Fruit fly (Drosophila melanogaster): ENCODE results near the gene Hexo1.

Gene Hexo1

dm6 chr3L:4254301-4254834 is 34.1 kb upstream of the Hexo1 start, which contains the start of the genes ago and CG1265 (continued):
- TF ChIP-seq CG9705 (GFP tag; optimal IDR thresholded peaks at IDR 0.05) (peak; percentile 32), Dfd (GFP tag; optimal IDR thresholded peaks at IDR 0.05) (no peak)

DNA sequence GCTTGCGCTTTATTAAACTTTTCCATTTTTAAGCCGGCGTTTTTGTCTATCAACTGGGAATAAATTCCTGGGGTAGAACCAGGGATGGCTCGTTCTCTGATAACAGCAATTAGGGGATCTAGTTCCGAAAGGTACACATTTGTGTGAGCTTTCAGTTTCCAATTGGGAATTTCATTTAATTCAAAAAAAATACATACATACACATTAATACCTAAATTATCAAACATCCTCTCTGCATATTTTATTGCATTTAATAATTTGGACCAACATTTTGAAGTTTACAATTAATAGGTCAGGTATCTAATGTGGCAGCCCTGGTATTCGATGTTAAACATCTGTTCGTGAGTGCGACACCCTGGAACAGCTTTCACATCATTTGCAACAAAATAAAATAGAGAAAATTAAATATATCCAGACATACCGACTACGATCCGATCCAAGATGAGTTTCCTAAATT is 29.3 kb upstream of the Hexo1 start, which contains the start of the genes CG15011 and CG1309:
CG15011 (minus strand) TSS at position 51 of the 457 bp plus-strand sequence.
CG1309 (plus strand) TSS at position 329 of the 457 bp plus-strand sequence.
- no peak for TF ChIP-seq Myc (optimal IDR thresholded peaks at IDR 0.05)
- TF ChIP-seq Rel (GFP tag; optimal IDR thresholded peaks at IDR 0.05), result no peak
- TF ChIP-seq Rel (tag; optimal IDR thresholded peaks at IDR 0.05), result peak; percentile 72
- peak; percentile 86 for TF ChIP-seq fru (GFP tag; optimal IDR thresholded peaks at IDR 0.05)
- TF ChIP-seq jim (GFP tag; optimal IDR thresholded peaks at IDR 0.05), result no peak
- no peak for TF ChIP-seq lola (GFP tag; optimal IDR thresholded peaks at IDR 0.05)
- TF ChIP-seq h (GFP tag; optimal IDR thresholded peaks at IDR 0.05), result peak; percentile 90
- no peak for TF ChIP-seq Mio (GFP tag; optimal IDR thresholded peaks at IDR 0.05)
- peak; percentile 83 for TF ChIP-seq br (GFP tag; optimal IDR thresholded peaks at IDR 0.05)
- peak; percentile 19 for TF ChIP-seq CG32264 (GFP tag; optimal IDR thresholded peaks at IDR 0.05)
- no peak for TF ChIP-seq tai (GFP tag; optimal IDR thresholded peaks at IDR 0.05)
- TF ChIP-seq HLH106 (tag; optimal IDR thresholded peaks at IDR 0.05), result peak; percentile 89
- no peak for TF ChIP-seq Vsx2 (GFP tag; optimal IDR thresholded peaks at IDR 0.05; ENCODE audit: partially characterized antibody)
- no peak for TF ChIP-seq Dfd (GFP tag; optimal IDR thresholded peaks at IDR 0.05)
- TF ChIP-seq Sp1 (GFP tag; optimal IDR thresholded peaks at IDR 0.05), result peak; percentile 86
- peak; percentile 82 for TF ChIP-seq OdsH (GFP tag; optimal IDR thresholded peaks at IDR 0.05)
- TF ChIP-seq sage (GFP tag; optimal IDR thresholded peaks at IDR 0.05), result no peak
- TF ChIP-seq Abd-B (GFP tag; optimal IDR thresholded peaks at IDR 0.05), result no peak
- peak in 1 of 2 experiments; percentile 87 for TF ChIP-seq foxo (GFP tag; optimal IDR thresholded peaks at IDR 0.05)
- no peak for TF ChIP-seq pan (optimal IDR thresholded peaks at IDR 0.05)
- TF ChIP-seq GATAd (GFP tag; optimal IDR thresholded peaks at IDR 0.05), result peak; percentile 88
- peak; percentile 74 for TF ChIP-seq sv (GFP tag; optimal IDR thresholded peaks at IDR 0.05)
- peak; percentile 83 for TF ChIP-seq CG9705 (GFP tag; optimal IDR thresholded peaks at IDR 0.05)
- TF ChIP-seq rgr (GFP tag; optimal IDR thresholded peaks at IDR 0.05), result peak; percentile 88
- peak; percentile 72 for TF ChIP-seq psq (GFP tag; optimal IDR thresholded peaks at IDR 0.05)
- peak; percentile 51 for TF ChIP-seq dsf (GFP tag; optimal IDR thresholded peaks at IDR 0.05; ENCODE audit: borderline replicate concordance)
- TF ChIP-seq dmrt93B (GFP tag; optimal IDR thresholded peaks at IDR 0.05), result peak; percentile 48
- TF ChIP-seq Hr83 (GFP tag; optimal IDR thresholded peaks at IDR 0.05; ENCODE audit: poor library complexity, severe bottlenecking), result peak; percentile 47
- TF ChIP-seq Jra (GFP tag; optimal IDR thresholded peaks at IDR 0.05), result peak; percentile 86
- peak; percentile 85 for TF ChIP-seq Hnf4 (GFP tag; optimal IDR thresholded peaks at IDR 0.05)
- peak; percentile 94 for TF ChIP-seq woc (GFP tag; optimal IDR thresholded peaks at IDR 0.05)
- no peak for TF ChIP-seq Hr78 (GFP tag; optimal IDR thresholded peaks at IDR 0.05)
- peak; percentile 86 for TF ChIP-seq ey (GFP tag; optimal IDR thresholded peaks at IDR 0.05)
- TF ChIP-seq brk (GFP tag; optimal IDR thresholded peaks at IDR 0.05), result no peak

DNA sequence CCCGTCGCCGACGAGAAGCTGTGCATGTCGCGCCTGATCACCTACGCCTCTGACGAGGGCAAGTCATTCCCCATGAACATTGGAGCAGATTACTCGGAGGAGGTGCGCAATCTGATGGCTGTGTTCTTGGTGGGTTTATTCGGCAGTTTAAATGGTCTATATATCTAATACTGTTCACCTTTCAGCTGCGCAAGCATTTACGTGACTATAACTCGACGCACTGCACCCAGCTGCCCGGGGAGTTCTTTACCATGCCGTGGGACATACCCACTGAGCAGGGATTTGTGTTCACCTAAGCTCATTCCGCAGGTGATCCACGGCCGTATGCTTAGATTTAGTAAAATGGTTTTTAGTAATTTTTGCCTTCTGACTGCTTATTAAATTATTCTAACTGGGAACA is 27.3 kb upstream of the Hexo1 start:
- no peak for TF ChIP-seq HLH106 (tag; optimal IDR thresholded peaks at IDR 0.05)
- no peak for TF ChIP-seq CG9705 (GFP tag; optimal IDR thresholded peaks at IDR 0.05)
- no peak for TF ChIP-seq dmrt93B (GFP tag; optimal IDR thresholded peaks at IDR 0.05)
- no peak for TF ChIP-seq Mio (GFP tag; optimal IDR thresholded peaks at IDR 0.05)
- no peak for TF ChIP-seq Sp1 (GFP tag; optimal IDR thresholded peaks at IDR 0.05)
- TF ChIP-seq psq (GFP tag; optimal IDR thresholded peaks at IDR 0.05), result no peak
- TF ChIP-seq Abd-B (GFP tag; optimal IDR thresholded peaks at IDR 0.05), result no peak
- TF ChIP-seq brk (GFP tag; optimal IDR thresholded peaks at IDR 0.05), result no peak
- no peak for TF ChIP-seq Jra (GFP tag; optimal IDR thresholded peaks at IDR 0.05)
- no peak for TF ChIP-seq dsf (GFP tag; optimal IDR thresholded peaks at IDR 0.05; ENCODE audit: borderline replicate concordance)
- no peak for TF ChIP-seq OdsH (GFP tag; optimal IDR thresholded peaks at IDR 0.05)
- no peak for TF ChIP-seq h (GFP tag; optimal IDR thresholded peaks at IDR 0.05)
- no peak for TF ChIP-seq fru (GFP tag; optimal IDR thresholded peaks at IDR 0.05)
- no peak for TF ChIP-seq Hnf4 (GFP tag; optimal IDR thresholded peaks at IDR 0.05)
- TF ChIP-seq tai (GFP tag; optimal IDR thresholded peaks at IDR 0.05), result no peak
- no peak for TF ChIP-seq Myc (optimal IDR thresholded peaks at IDR 0.05)
- TF ChIP-seq Hr78 (GFP tag; optimal IDR thresholded peaks at IDR 0.05), result no peak
- TF ChIP-seq br (GFP tag; optimal IDR thresholded peaks at IDR 0.05), result no peak

dm6 chr3L:4262384-4262783 is 26.1 kb upstream of the Hexo1 start, which contains the start of the genes CG11586 and VhaM9.7-a:
CG11586 (minus strand) TSS chr3L:4262470.
VhaM9.7-a (plus strand) TSS chr3L:4262705.
- no peak for TF ChIP-seq N (GFP tag; optimal IDR thresholded peaks at IDR 0.05)
- no peak for TF ChIP-seq lola (GFP tag; optimal IDR thresholded peaks at IDR 0.05)
- peak; percentile 1 for TF ChIP-seq OdsH (GFP tag; optimal IDR thresholded peaks at IDR 0.05)
- TF ChIP-seq Hnf4 (GFP tag; optimal IDR thresholded peaks at IDR 0.05), result no peak
- no peak for TF ChIP-seq CG32264 (GFP tag; optimal IDR thresholded peaks at IDR 0.05)
- TF ChIP-seq GATAd (GFP tag; optimal IDR thresholded peaks at IDR 0.05), result no peak
- no peak for TF ChIP-seq Hr78 (GFP tag; optimal IDR thresholded peaks at IDR 0.05)
- TF ChIP-seq pan (optimal IDR thresholded peaks at IDR 0.05), result no peak
- TF ChIP-seq woc (GFP tag; optimal IDR thresholded peaks at IDR 0.05), result no peak
- TF ChIP-seq Rel (GFP tag; optimal IDR thresholded peaks at IDR 0.05), result no peak
- TF ChIP-seq Rel (tag; optimal IDR thresholded peaks at IDR 0.05), result no peak
- TF ChIP-seq Mio (GFP tag; optimal IDR thresholded peaks at IDR 0.05), result no peak
- no peak for TF ChIP-seq Dfd (GFP tag; optimal IDR thresholded peaks at IDR 0.05)
- TF ChIP-seq fru (GFP tag; optimal IDR thresholded peaks at IDR 0.05), result no peak
- no peak for TF ChIP-seq Dif (GFP tag; optimal IDR thresholded peaks at IDR 0.05; ENCODE audit: partially characterized antibody)
- peak; percentile 18 for TF ChIP-seq rgr (GFP tag; optimal IDR thresholded peaks at IDR 0.05)
- peak; percentile 4 for TF ChIP-seq Jra (GFP tag; optimal IDR thresholded peaks at IDR 0.05)
- TF ChIP-seq ey (GFP tag; optimal IDR thresholded peaks at IDR 0.05), result no peak
- TF ChIP-seq psq (GFP tag; optimal IDR thresholded peaks at IDR 0.05), result peak; percentile 4
- TF ChIP-seq HLH106 (tag; optimal IDR thresholded peaks at IDR 0.05), result no peak
- no peak for TF ChIP-seq CG9705 (GFP tag; optimal IDR thresholded peaks at IDR 0.05)
- no peak for TF ChIP-seq Abd-B (GFP tag; optimal IDR thresholded peaks at IDR 0.05)
- no peak for TF ChIP-seq brk (GFP tag; optimal IDR thresholded peaks at IDR 0.05)
- TF ChIP-seq CrebA (GFP tag; optimal IDR thresholded peaks at IDR 0.05; ENCODE audit: borderline replicate concordance), result no peak
- TF ChIP-seq tai (GFP tag; optimal IDR thresholded peaks at IDR 0.05), result no peak
- no peak for TF ChIP-seq Myc (optimal IDR thresholded peaks at IDR 0.05)
- no peak for TF ChIP-seq dl (GFP tag; optimal IDR thresholded peaks at IDR 0.05; ENCODE audit: insufficient read depth in 1 of 2, partially characterized antibody in 2 of 2)
- no peak for TF ChIP-seq sv (GFP tag; optimal IDR thresholded peaks at IDR 0.05)
